Worm (Caenorhabditis elegans): ENCODE results near the gene clk-1.

Gene clk-1

ce11 chrIII:5305725-5306124 lies 28.0 kb downstream of the clk-1 start (continued):
- no peak for TF ChIP-seq sdz-38 (tag; optimal IDR thresholded peaks at IDR 0.05)
- TF ChIP-seq ceh-100 (GFP tag; IDR thresholded peaks at IDR 0.05): 0 out of 2 replicates have a peak, but pooled peaks have one; percentile 41
- TF ChIP-seq nhr-179 (tag; optimal IDR thresholded peaks at IDR 0.05): peak; percentile 31
- TF ChIP-seq nfyb-1 (GFP tag; IDR thresholded peaks at IDR 0.05): peak; percentile 85
- no peak for TF ChIP-seq ztf-22 (GFP tag; optimal IDR thresholded peaks at IDR 0.05)
- peak; percentile 72; the same call in 1 of the 2 replicates for TF ChIP-seq aptf-2 (GFP tag; conservative IDR thresholded peaks at IDR 0.05)
- peak; percentile 83 for TF ChIP-seq madf-3 (GFP tag; IDR thresholded peaks at IDR 0.05)
- TF ChIP-seq die-1 (tag; optimal IDR thresholded peaks at IDR 0.05): peak; percentile 97
- TF ChIP-seq Y67H2A.10 (GFP tag; conservative IDR thresholded peaks at IDR 0.05): peak; percentile 60; the same call in 1 of the 2 replicates
- no peak for TF ChIP-seq C06A6.2 (GFP tag; conservative IDR thresholded peaks at IDR 0.05)
- TF ChIP-seq akir-1 (GFP tag; optimal IDR thresholded peaks at IDR 0.05): no peak
- TF ChIP-seq sptf-2 (GFP tag; optimal IDR thresholded peaks at IDR 0.05): no peak
- TF ChIP-seq lsl-1 (GFP tag; optimal IDR thresholded peaks at IDR 0.05): peak; percentile 74
- TF ChIP-seq repo-1 (tag; optimal IDR thresholded peaks at IDR 0.05): peak; percentile 67
- peak; percentile 80; the same call in 1 of the 2 replicates for TF ChIP-seq Y95B8A.8 (GFP tag; IDR thresholded peaks at IDR 0.05)
- TF ChIP-seq ekl-4 (GFP tag; IDR thresholded peaks at IDR 0.05): no peak; the same call in 1 of the 2 replicates
- TF ChIP-seq athp-1 (tag; optimal IDR thresholded peaks at IDR 0.05): peak; percentile 89
- peak; percentile 52 for TF ChIP-seq snpc-4 (GFP tag; optimal IDR thresholded peaks at IDR 0.05)
- TF ChIP-seq snpc-4 (tag; optimal IDR thresholded peaks at IDR 0.05): peak in 1 of 4 experiments; percentile 78
- TF ChIP-seq F23B12.7 (tag; optimal IDR thresholded peaks at IDR 0.05; ENCODE audit: insufficient read depth): peak; percentile 69
- TF ChIP-seq F37B4.10 (GFP tag; IDR thresholded peaks at IDR 0.05): peak; percentile 88; the same call in 1 of the 2 replicates
- TF ChIP-seq nhr-80 (tag; optimal IDR thresholded peaks at IDR 0.05): peak; percentile 30
- TF ChIP-seq unc-130 (GFP tag; optimal IDR thresholded peaks at IDR 0.05): peak; percentile 66
- TF ChIP-seq atf-7 (tag; optimal IDR thresholded peaks at IDR 0.05): peak; percentile 21
- TF ChIP-seq bed-1 (GFP tag; IDR thresholded peaks at IDR 0.05): no peak
- TF ChIP-seq Y79H2A.3 (GFP tag; conservative IDR thresholded peaks at IDR 0.05): no peak
- TF ChIP-seq hmg-20 (GFP tag; IDR thresholded peaks at IDR 0.05): peak; percentile 46; the same call in 1 of the 2 replicates
- TF ChIP-seq attf-3 (GFP tag; conservative IDR thresholded peaks at IDR 0.05): peak; percentile 58
- no peak for TF ChIP-seq B0035.1 (tag; optimal IDR thresholded peaks at IDR 0.05)
- peak; percentile 89 for TF ChIP-seq rpc-1 (optimal IDR thresholded peaks at IDR 0.05)
- peak; percentile 97 for TF ChIP-seq rpc-1 (tag; optimal IDR thresholded peaks at IDR 0.05)
- TF ChIP-seq F10E7.11 (tag; optimal IDR thresholded peaks at IDR 0.05): peak; percentile 57
- TF ChIP-seq mcd-1 (GFP tag; IDR thresholded peaks at IDR 0.05): no peak; the same call in 1 of the 2 replicates
- peak; percentile 99 for TF ChIP-seq ztf-25 (GFP tag; IDR thresholded peaks at IDR 0.05)
- TF ChIP-seq K12H6.12 (tag; optimal IDR thresholded peaks at IDR 0.05): peak; percentile 24
- TF ChIP-seq ceh-58 (GFP tag; IDR thresholded peaks at IDR 0.05): peak; percentile 91; the same call in 1 of the 2 replicates
- TF ChIP-seq Y53F4B.3 (GFP tag; IDR thresholded peaks at IDR 0.05): no peak; the same call in 1 of the 2 replicates
- TF ChIP-seq ztf-26 (tag; optimal IDR thresholded peaks at IDR 0.05): peak; percentile 29
- TF ChIP-seq tbp1 (GFP tag; optimal IDR thresholded peaks at IDR 0.05): peak; percentile 100
- TF ChIP-seq F33H1.4 (GFP tag; IDR thresholded peaks at IDR 0.05): peak; percentile 68

ce11 chrIII:5308278-5308677 lies 30.6 kb downstream of the clk-1 start, which contains the start of gene mog-3:
mog-3 (plus strand) TSS chrIII:5308596.
- TF ChIP-seq dox-1 (GFP tag; IDR thresholded peaks at IDR 0.05) (peak; percentile 59), Y56A3A.18 (GFP tag; IDR thresholded peaks at IDR 0.05) (no peak), ceh-79 (tag; optimal IDR thresholded peaks at IDR 0.05) (no peak), madf-10 (tag; optimal IDR thresholded peaks at IDR 0.05) (no peak), unc-62 (GFP tag; optimal IDR thresholded peaks at IDR 0.05) (no peak), mcd-1 (GFP tag; IDR thresholded peaks at IDR 0.05) (0 out of 2 replicates have a peak, but pooled peaks have one; percentile 26), mes-4 (tag; optimal IDR thresholded peaks at IDR 0.05) (no peak), T26A5.8 (tag; optimal IDR thresholded peaks at IDR 0.05) (no peak), ceh-27 (GFP tag; optimal IDR thresholded peaks at IDR 0.05) (peak; percentile 58), sptf-2 (GFP tag; optimal IDR thresholded peaks at IDR 0.05) (peak; percentile 66), repo-1 (tag; optimal IDR thresholded peaks at IDR 0.05) (no peak), attf-3 (GFP tag; conservative IDR thresholded peaks at IDR 0.05) (no peak), snpc-4 (GFP tag; optimal IDR thresholded peaks at IDR 0.05) (no peak), snpc-4 (tag; optimal IDR thresholded peaks at IDR 0.05) (no peak), Y79H2A.3 (GFP tag; conservative IDR thresholded peaks at IDR 0.05) (no peak), akir-1 (GFP tag; optimal IDR thresholded peaks at IDR 0.05) (no peak), lag-1 (GFP tag; IDR thresholded peaks at IDR 0.05) (no peak), fkh-3 (tag; optimal IDR thresholded peaks at IDR 0.05) (no peak)

Measured in whole organism, young adult.